Worm (Caenorhabditis elegans): Measurements from ENCODE around the gene C41A3.2.
A peak's percentile ranks its signal among the peaks of the same experiment; 100 is the strongest.

The C41A3.2 gene

DNA sequence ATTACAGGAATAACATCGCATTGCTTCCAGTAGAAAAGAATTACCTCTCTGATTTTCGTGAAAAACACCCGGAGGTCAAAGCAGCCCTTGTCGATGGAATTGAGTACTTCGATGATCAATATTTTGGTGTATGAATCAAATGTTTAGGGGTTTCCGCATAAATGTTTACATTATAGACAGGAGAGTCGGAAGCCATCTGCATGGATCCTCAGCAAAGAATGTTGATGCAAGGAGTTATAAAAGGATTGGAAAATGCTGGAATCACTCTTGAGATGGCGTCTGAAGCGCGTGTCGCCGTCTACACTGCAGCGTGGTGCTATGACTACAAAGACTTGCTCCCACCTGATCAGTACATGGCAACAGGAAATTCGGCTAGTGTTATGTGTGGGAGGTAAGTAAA, at the start of gene C41A3.2:
Gene C41A3.2 (minus strand): TSS at position 101 of the 400 bp plus-strand sequence.
- TF ChIP-seq unc-62 (GFP tag; optimal IDR thresholded peaks at IDR 0.05), result no peak

DNA sequence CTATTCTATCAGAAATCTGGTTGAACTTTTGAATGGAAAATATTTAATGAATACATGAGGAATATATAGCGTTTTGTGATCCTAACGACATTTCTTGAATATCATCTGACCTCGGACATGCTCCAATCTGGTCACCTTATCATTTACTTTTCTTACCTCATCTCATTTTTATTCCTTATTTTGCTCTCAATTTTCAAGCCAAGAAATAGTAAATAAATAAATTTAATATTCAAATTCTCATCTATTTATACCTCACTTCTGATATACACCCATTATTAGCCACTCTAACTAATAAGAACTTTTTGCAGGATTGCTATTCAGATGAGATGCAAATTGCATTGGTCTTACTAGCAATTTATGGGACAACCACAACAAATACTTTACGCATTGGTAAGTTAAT, 46.8 kb upstream of the C41A3.2 start, which contains the start of gene ddr-1:
Gene ddr-1 (plus strand): TSS at position 301 of the 400 bp plus-strand sequence.
- no peak for TF ChIP-seq unc-62 (GFP tag; optimal IDR thresholded peaks at IDR 0.05)

DNA sequence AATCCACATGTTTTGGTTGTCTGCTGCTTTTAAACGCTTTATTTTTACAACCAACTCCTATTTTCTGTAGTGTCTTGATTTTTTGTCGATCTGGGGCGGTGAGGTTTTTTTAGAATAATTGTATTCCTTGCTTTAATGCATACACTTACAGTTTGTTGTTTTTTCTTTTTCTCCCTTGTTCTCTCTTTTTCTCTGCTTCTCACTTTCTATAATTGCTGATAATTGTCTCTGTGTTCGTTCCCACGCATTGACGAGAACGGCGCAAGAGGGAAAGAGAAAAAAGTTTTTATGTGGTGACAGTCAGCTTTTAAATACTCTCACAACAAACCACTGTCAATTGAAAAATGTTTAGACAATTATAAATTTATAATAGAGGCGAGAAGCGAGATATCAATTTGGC, 44.6 kb upstream of the C41A3.2 start:
- TF ChIP-seq unc-62 (GFP tag; optimal IDR thresholded peaks at IDR 0.05), result no peak

DNA sequence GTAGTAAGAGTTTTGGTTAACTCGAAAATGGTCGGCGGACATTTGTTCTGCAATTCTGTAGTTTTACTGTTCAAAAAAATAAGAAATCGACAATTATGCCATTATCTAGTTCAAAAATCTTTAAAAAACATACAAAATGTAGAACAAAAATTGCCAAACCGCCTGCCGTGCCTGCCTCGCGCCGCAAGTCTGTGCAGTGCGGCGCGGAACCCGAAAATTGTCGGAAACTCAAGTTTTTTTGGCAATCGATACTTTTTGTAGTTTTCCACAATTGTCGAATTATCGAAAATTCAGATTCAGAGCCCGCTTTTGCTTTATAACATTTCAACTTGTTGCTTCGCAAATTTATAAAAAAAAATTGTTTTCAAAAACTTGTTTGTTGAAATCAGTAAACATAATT, 43.9 kb upstream of the C41A3.2 start:
- no peak for TF ChIP-seq unc-62 (GFP tag; optimal IDR thresholded peaks at IDR 0.05)

DNA sequence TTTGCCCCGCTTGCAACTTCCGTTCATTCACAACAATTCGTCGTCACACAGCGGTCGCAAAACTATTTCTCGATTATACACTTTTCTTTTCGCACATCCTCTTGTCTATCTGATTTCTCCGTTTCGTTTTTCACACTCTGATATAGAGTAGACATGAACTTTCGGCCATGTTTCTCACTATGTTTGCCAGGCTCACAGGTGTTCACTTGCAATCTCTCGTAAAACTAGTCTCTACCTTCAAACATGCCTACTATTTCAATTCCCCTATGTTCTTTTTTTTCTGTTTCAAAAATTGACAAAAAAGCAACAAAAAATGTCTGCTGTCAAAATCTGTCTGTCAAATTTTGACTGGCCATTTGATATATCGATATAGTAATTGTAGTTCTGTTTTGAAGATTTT, 43.0 kb upstream of the C41A3.2 start:
- TF ChIP-seq unc-62 (GFP tag; optimal IDR thresholded peaks at IDR 0.05), result no peak

DNA sequence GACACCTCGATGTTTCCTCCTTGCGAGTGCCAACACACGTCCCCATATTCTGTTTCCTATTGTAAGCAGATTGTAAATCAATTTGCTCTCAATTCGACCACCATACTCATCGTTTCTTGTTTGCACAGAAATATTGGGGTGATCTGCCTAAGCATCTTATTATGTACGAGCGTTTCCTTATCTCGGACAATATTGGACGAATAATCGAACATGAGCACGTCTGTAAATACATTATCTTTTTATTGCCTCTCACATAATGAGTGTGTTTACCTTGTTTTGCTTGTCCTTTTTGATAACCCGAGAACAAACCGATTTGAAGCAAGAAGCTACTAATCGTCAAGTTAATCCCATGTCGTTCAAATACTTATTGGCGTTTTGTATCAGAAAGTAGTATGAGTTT, 41.0 kb upstream of the C41A3.2 start:
- no peak for TF ChIP-seq unc-62 (GFP tag; optimal IDR thresholded peaks at IDR 0.05)

DNA sequence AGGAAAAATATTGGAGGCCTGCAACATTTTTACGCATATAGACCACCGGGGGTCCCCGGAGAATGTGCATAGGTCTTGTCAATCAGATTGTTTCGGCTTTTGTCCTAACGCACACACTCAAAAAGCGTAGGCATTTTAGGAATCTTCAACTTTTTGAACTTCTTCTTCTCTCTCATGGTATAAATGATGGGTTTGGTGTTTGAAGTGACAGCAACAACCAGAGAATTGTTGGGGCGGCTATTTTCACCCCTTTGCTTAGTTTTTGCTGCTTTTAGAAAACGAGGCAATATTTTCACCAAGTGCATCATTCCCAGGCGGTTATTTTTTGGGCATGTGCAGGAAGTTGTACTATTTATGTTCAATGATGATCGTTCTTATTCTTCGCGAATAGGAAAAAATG, 37.6 kb upstream of the C41A3.2 start:
- TF ChIP-seq unc-62 (GFP tag; optimal IDR thresholded peaks at IDR 0.05), result no peak

DNA sequence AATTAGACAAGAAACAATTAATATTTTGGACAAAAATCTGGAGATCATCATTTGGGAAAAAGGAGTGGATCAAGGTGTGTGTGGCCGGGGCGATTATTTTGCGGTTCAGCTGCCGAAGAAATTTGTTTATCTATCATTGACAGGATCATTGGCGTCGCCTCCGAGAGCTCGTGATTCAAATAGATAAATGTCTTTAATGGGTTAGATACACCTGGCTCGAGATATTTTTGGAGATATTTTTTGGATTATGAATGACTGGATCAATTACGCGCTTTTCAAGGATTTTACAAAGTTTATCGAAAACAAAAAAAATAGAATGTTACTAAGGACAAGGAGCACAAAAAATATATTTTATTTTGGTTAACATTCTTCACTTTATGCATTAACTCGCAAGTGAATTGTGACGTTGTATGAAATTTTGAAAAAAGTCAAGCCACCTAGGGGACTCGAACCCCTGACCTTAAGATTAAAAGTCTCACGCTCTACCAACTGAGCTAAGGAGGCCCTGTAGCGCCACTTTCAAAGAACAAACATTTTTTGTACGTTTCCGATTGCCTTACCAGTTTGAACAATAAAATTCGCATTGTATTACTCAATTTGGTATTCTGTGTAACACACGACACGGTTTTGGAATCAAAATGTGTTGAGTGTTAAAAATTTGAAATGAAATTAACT, 36.8 kb upstream of the C41A3.2 start, which contains the start of gene C25F6.6:
Gene C25F6.6 (minus strand): TSS at position 51 of the 675 bp plus-strand sequence.
- TF ChIP-seq unc-62 (GFP tag; optimal IDR thresholded peaks at IDR 0.05), result no peak

DNA sequence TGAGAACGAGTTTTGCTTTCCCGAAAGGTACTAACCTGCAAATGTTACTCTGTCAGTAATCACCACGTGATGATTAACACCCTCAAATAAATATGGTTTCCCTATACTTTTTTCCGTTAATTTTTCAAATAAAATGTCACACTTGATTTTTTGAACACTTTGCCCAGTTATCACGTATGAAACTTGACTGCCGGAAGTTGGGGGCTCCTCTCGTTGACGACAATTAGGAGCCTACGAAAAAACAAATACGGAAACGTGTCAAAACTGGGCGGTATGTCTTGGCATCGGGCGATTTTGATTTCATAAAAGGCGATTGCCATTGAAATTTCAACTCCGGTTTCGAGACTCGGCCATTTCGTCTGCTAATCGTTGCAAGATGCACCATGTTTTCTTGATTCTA, 33.8 kb upstream of the C41A3.2 start, which contains the start of gene C25F6.8:
Gene C25F6.8 (plus strand): TSS at position 301 of the 400 bp plus-strand sequence.
- TF ChIP-seq unc-62 (GFP tag; optimal IDR thresholded peaks at IDR 0.05), result no peak

DNA sequence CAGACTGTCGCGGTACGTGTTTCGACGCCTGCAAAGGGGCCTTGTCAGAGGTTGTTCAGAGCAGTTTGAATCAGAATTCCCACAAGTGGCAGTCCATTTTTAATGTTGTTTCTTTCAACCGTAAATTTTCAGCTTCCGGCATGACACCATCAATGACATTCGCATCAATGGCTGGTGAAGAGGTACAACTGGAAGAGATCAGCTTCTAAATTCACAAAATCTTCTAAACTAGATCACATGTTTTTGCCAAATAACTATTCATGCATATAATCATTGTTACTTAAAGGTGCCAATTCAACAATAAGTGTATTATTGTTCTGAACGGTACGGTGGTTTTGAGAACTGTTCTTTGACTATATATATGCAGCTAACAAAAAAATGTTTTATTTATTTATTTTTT, 33.2 kb upstream of the C41A3.2 start:
- no peak for TF ChIP-seq unc-62 (GFP tag; optimal IDR thresholded peaks at IDR 0.05)

DNA sequence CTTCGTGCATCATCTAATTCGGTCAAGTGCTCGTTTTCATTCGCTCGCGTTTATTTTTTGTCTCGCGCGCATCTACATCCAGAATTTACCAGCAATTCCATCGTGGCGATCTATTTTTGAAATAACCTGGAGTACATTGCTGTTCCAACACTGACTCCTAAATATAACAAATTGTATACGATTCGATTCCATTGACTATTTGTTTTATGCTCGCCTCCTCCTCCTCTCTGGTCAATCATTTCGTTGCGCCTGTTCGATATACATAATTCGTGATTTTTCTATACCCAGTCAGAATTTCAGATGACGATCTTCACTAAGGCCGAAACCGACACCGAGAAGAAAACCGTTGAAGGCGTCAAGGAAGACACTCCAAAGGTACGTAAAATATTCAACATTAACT, 30.7 kb upstream of the C41A3.2 start, which contains the start of gene itm-2:
Gene itm-2 (plus strand): TSS at position 301 of the 400 bp plus-strand sequence.
- no peak for TF ChIP-seq unc-62 (GFP tag; optimal IDR thresholded peaks at IDR 0.05)

DNA sequence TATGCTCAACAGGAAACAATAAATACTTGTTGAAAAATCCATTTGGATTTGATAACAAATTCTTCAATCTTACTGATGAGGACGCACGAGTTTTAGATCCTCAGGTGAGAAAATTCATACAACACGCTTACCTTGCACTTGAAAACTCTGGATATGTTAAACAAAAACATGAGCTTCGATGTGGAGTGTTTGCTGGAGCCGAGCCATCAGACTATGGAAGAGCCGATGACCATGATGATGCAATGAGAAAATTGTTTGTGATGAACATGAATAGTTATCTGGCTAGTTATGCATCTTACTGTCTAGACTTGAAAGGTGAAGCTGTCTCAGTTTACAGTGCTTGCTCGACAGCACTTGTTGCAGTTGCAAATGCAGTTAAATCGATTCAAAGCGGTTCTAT, 19.8 kb upstream of the C41A3.2 start:
- TF ChIP-seq unc-62 (GFP tag; optimal IDR thresholded peaks at IDR 0.05), result no peak

DNA sequence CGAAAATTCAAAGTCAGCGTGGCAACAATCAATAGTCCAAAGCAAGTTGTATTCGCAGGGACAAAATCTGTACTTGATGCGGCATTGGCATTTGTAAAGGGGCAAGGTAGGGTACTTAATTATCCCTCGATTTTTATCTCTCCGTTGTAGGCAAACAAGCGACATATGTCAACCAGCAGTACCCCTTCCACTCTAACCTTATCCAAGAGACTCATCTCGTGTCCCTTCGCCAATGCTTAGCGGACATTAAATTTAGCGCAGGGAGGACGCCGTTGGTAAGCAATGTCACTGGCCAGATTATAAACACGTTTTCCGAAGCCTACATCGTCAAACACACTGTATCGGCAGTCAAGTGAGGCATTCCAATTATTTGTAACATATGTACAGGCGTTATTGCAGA, 15.2 kb upstream of the C41A3.2 start:
- peak; percentile 66 for TF ChIP-seq unc-62 (GFP tag; optimal IDR thresholded peaks at IDR 0.05)

DNA sequence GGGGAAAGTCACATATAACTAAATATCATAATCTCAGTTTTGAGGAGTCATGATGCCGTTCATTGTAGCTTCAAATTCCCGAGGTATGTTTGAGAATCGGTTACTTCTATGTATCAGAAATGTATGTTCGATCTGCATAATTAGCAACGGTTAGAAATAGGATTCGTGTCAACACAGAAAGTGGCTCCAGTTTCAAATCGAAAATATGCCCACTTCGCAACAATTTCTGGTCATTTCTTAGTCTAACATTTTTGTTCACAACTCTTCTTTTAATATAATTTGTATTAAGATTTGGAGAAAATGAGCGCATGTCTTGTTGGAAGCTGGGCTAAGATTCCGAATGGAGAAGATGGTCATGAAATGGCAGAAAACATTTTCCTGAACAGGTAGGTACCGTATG, 640 bp downstream of the C41A3.2 start, which contains the start of gene pks-1:
Gene pks-1 (plus strand): TSS at position 301 of the 400 bp plus-strand sequence.
- no peak for TF ChIP-seq unc-62 (GFP tag; optimal IDR thresholded peaks at IDR 0.05)

DNA sequence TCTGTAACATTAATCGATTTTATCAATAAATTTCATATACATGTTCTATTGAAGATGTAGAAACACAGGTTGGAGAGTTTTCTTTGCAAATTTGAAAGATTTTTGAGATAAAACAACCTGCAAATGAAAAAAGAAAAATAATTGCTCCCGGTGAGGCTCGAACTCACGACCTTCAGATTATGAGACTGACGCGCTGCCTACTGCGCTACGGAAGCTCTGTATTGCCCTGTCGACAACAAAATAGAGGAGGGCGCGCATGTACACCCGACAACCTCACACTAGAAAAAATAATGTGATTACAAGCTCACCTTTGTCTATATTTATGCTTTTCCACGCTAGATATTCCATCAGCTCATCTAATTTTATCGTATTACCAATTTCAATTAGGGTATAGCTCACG, 6.9 kb downstream of the C41A3.2 start:
- TF ChIP-seq unc-62 (GFP tag; optimal IDR thresholded peaks at IDR 0.05), result no peak

DNA sequence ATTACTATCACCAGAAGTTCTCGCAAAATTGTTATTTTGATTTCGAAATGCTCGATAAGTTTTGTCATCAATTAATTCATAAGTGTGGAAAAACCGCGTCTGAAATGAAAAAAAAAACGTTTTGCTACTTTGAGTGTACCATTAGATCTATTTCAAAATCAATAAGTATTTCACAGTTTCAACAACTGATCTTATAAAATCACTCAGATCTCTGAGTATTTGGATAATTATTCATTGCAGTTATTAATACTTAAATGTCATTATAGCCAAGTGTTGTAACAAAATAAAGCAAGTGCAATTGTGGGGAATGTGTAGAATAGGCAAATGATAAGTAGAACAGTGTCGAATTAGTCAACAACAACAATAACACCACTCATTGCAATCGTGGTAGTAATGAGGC, 7.8 kb downstream of the C41A3.2 start, which contains the start of gene C03F11.4:
Gene C03F11.4 (minus strand): TSS at position 101 of the 400 bp plus-strand sequence.
- TF ChIP-seq unc-62 (GFP tag; optimal IDR thresholded peaks at IDR 0.05), result no peak

DNA sequence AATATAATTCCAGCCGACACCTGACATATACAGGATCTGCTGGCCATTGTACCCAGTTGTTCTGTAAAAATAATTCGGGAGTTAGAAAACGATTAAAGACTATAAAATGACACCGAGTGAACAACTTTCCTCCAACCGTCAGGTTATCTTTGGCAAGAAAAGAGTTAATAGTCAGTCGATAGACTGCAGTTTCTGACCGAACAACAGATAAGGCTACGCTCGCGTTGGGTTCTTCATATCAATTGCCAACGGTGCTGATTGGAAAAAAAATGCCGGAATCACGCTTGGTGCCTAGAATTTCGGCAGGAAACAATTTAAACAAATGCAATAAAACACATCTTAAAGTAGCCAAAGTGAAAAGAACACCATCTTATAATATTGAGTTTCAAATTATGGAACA, 13.6 kb downstream of the C41A3.2 start, which contains the start of gene scav-1:
Gene scav-1 (minus strand): TSS at position 61 of the 400 bp plus-strand sequence.
- TF ChIP-seq unc-62 (GFP tag; optimal IDR thresholded peaks at IDR 0.05), result no peak

Measured in whole organism, dauer.